Worm (Caenorhabditis elegans) whole organism, L4/young adult: Measurements from ENCODE around the gene B0001.7.

Experiments used
- W03F9.2 ChIP-seq: fragments of 150-350 bp; optimal IDR thresholded peaks from 2 replicates; lab custom pipeline; 2014; ENCODE audit warnings: missing biosample characterization, missing genetic modification characterization
- dao-5 ChIP-seq: sonication (generic microtip); optimal IDR thresholded peaks from 2 replicates; lab custom pipeline; 2016; ENCODE audit warnings: missing genotype, missing genetic modification characterization, moderate library complexity, missing compliant biosample characterization
- him-1 ChIP-seq: sonication (generic microtip); optimal IDR thresholded peaks from 2 replicates; lab custom pipeline; 2016; ENCODE audit warnings: missing genotype, missing genetic modification reagents, missing genetic modification characterization, missing compliant biosample characterization

- TF ChIP-seq dao-5 (tag; lab: Kevin White, UChicago) (no peak), him-1 (no peak), W03F9.2 (tag; lab: Kevin White, UChicago) (peak; percentile 53)
Measured at ce11 chrIV:12121076-12121475, 33.0 kb downstream of the B0001.7 start, which contains the start of the genes ddb-1 and M18.6.
